Worm (Caenorhabditis elegans): ENCODE measurements around the gene srbc-82.

ce11 chrV:16266514-16266913 is 33.9 kb upstream of the srbc-82 start, which contains the start of gene T13F3.4:
- TF ChIP-seq alr-1 (tag; optimal IDR thresholded peaks at IDR 0.05), result no peak
- TF ChIP-seq zag-1 (tag; optimal IDR thresholded peaks at IDR 0.05), result no peak
- TF ChIP-seq lsy-2 (tag; optimal IDR thresholded peaks at IDR 0.05), result no peak
- no peak for TF ChIP-seq mbf-1 (tag; optimal IDR thresholded peaks at IDR 0.05)
- no peak for TF ChIP-seq nhr-10 (tag; optimal IDR thresholded peaks at IDR 0.05)
- TF ChIP-seq egl-27 (tag; optimal IDR thresholded peaks at IDR 0.05), result no peak
- no peak for TF ChIP-seq crh-2 (tag; optimal IDR thresholded peaks at IDR 0.05)
- TF ChIP-seq ZK546.5 (tag; optimal IDR thresholded peaks at IDR 0.05), result no peak
- TF ChIP-seq nhr-6 (tag; optimal IDR thresholded peaks at IDR 0.05), result no peak
- no peak for TF ChIP-seq ceh-82 (tag; optimal IDR thresholded peaks at IDR 0.05)
- TF ChIP-seq elt-3 (tag; optimal IDR thresholded peaks at IDR 0.05), result no peak

Measured in whole organism, L2 larva.